Worm (Caenorhabditis elegans): Measurements from ENCODE around the gene F13A7.11.

The F13A7.11 gene

ce11 chrV:16354675-16355074 lies 40.4 kb downstream of the F13A7.11 start (continued):
- TF ChIP-seq lin-14 (GFP tag; optimal IDR thresholded peaks at IDR 0.05) = peak; percentile 52
- TF ChIP-seq nhr-77 (tag; optimal IDR thresholded peaks at IDR 0.05) = no peak
- TF ChIP-seq ceh-82 (tag; optimal IDR thresholded peaks at IDR 0.05) = no peak
- no peak for TF ChIP-seq elt-2 (tag; optimal IDR thresholded peaks at IDR 0.05)
- TF ChIP-seq ceh-88 (GFP tag; IDR thresholded peaks at IDR 0.05) = no peak
- TF ChIP-seq nhr-20 (tag; optimal IDR thresholded peaks at IDR 0.05) = no peak
- TF ChIP-seq nhr-85 (tag) = peak; percentile 18
- TF ChIP-seq unc-98 (GFP tag; IDR thresholded peaks at IDR 0.05) = no peak
- TF ChIP-seq nhr-237 (tag; optimal IDR thresholded peaks at IDR 0.05) = no peak
- TF ChIP-seq nhr-19 (GFP tag; conservative IDR thresholded peaks at IDR 0.05) = no peak
- no peak for TF ChIP-seq grh-1 (GFP tag; IDR thresholded peaks at IDR 0.05)
- peak; percentile 55 for TF ChIP-seq blmp-1 (tag; optimal IDR thresholded peaks at IDR 0.05)
- TF ChIP-seq F16B12.6 (tag; optimal IDR thresholded peaks at IDR 0.05) = no peak

ce11 chrV:16352282-16352681 lies 42.8 kb downstream of the F13A7.11 start:
- TF ChIP-seq ces-1 (GFP tag; optimal IDR thresholded peaks at IDR 0.05) (no peak), egl-27 (tag; optimal IDR thresholded peaks at IDR 0.05) (no peak), tbx-2 (tag; optimal IDR thresholded peaks at IDR 0.05) (no peak), pax-3 (tag; optimal IDR thresholded peaks at IDR 0.05) (no peak), dpl-1 (GFP tag; optimal IDR thresholded peaks at IDR 0.05) (peak in 1 of 3 experiments; percentile 13), mef-2 (tag; optimal IDR thresholded peaks at IDR 0.05) (no peak), nhr-47 (tag; optimal IDR thresholded peaks at IDR 0.05) (no peak), sptf-1 (tag; optimal IDR thresholded peaks at IDR 0.05) (no peak), nhr-77 (tag; optimal IDR thresholded peaks at IDR 0.05) (no peak), mdl-1 (tag; optimal IDR thresholded peaks at IDR 0.05) (peak in 1 of 2 experiments; percentile 50), dsc-1 (tag; optimal IDR thresholded peaks at IDR 0.05) (peak; percentile 51), nhr-19 (GFP tag; conservative IDR thresholded peaks at IDR 0.05) (0 out of 2 replicates have a peak, but pooled peaks have one; percentile 28), snu-23 (GFP tag; optimal IDR thresholded peaks at IDR 0.05) (peak; percentile 34), ceh-90 (tag; optimal IDR thresholded peaks at IDR 0.05) (no peak), lsy-2 (tag; optimal IDR thresholded peaks at IDR 0.05) (peak in 1 of 2 experiments; percentile 44), nhr-20 (tag; optimal IDR thresholded peaks at IDR 0.05) (peak; percentile 43), lin-35 (GFP tag; optimal IDR thresholded peaks at IDR 0.05) (peak in 1 of 2 experiments; percentile 61), ceh-63 (GFP tag; optimal IDR thresholded peaks at IDR 0.05) (no peak), aha-1 (tag; optimal IDR thresholded peaks at IDR 0.05) (no peak), lin-39 (tag; optimal IDR thresholded peaks at IDR 0.05) (peak; percentile 14), ceh-8 (GFP tag; optimal IDR thresholded peaks at IDR 0.05) (no peak), nhr-71 (tag; optimal IDR thresholded peaks at IDR 0.05) (peak; percentile 58), nhr-85 (tag) (peak; percentile 36), unc-30 (tag; optimal IDR thresholded peaks at IDR 0.05) (no peak), unc-130 (tag; optimal IDR thresholded peaks at IDR 0.05) (no peak), F16B12.6 (tag; optimal IDR thresholded peaks at IDR 0.05) (no peak), rnt-1 (tag; optimal IDR thresholded peaks at IDR 0.05) (peak; percentile 67), pqm-1 (tag; optimal IDR thresholded peaks at IDR 0.05) (no peak), xbp-1 (tag; optimal IDR thresholded peaks at IDR 0.05) (no peak), fkh-8 (tag; optimal IDR thresholded peaks at IDR 0.05) (no peak), efl-1 (optimal IDR thresholded peaks at IDR 0.05) (peak; percentile 15 to 25), efl-1 (GFP tag; optimal IDR thresholded peaks at IDR 0.05 in 1 of 2) (peak; percentile 9 to 90), C04F5.9 (tag; optimal IDR thresholded peaks at IDR 0.05) (no peak), C16A3.4 (tag; optimal IDR thresholded peaks at IDR 0.05) (peak; percentile 12), skn-1 (tag; optimal IDR thresholded peaks at IDR 0.05) (peak; percentile 28), fkh-10 (GFP tag; optimal IDR thresholded peaks at IDR 0.05) (no peak), lin-14 (GFP tag; optimal IDR thresholded peaks at IDR 0.05) (peak; percentile 72), C34B4.2 (tag; optimal IDR thresholded peaks at IDR 0.05) (no peak), mep-1 (tag; optimal IDR thresholded peaks at IDR 0.05) (peak; percentile 39)

Measured in whole organism, L1 larva.